Worm (Caenorhabditis elegans) whole organism, L4 larva: Measurements from ENCODE around the gene srx-4.

Experiments
- F10B5.3 ChIP-seq: sonication (generic microtip); optimal IDR thresholded peaks from 2 replicates; lab custom pipeline; 2016; ENCODE audit warnings: mild to moderate bottlenecking, missing genetic modification characterization, missing compliant biosample characterization
- T26A8.4 ChIP-seq: fragments of 200-800 bp; sonication (Bioruptor generic); IDR thresholded peaks from 2 replicates; pipeline ENCODE4 v1.3.6; 2022; ENCODE audit warnings: missing genetic modification characterization, missing compliant biosample characterization
- aly-2 ChIP-seq: sonication (generic microtip); optimal IDR thresholded peaks from 2 replicates; lab custom pipeline; 2018; ENCODE audit warnings: missing biosample characterization, missing genetic modification characterization
- ama-1 ChIP-seq: fragments of 150-350 bp; optimal IDR thresholded peaks from 2 replicates; lab custom pipeline; 2014; ENCODE audit warnings: inconsistent platforms, mixed read lengths
- ces-1 ChIP-seq: fragments of 150-350 bp; sonication (generic microtip); optimal IDR thresholded peaks from 4 replicates; lab custom pipeline; 2014; ENCODE audit warnings: missing biosample characterization, missing genetic modification reagents, missing genetic modification characterization
- egl-27 ChIP-seq: sonication (generic microtip); optimal IDR thresholded peaks from 3 replicates; lab custom pipeline; 2017; ENCODE audit warnings: missing biosample characterization, missing genetic modification reagents, missing genetic modification characterization
- gei-8 ChIP-seq: fragments of 200-800 bp; sonication (Bioruptor generic); optimal IDR thresholded peaks from 2 replicates; lab custom pipeline; 2018; ENCODE audit warnings: mild to moderate bottlenecking, missing genetic modification characterization, missing compliant biosample characterization
- mdl-1 ChIP-seq, 2 experiments: fragments of 150-350 bp in 1 of 2; sonication (generic microtip) in 1 of 2; optimal IDR thresholded peaks; 2 replicates each; lab custom pipeline; 2014 to 2017; ENCODE audit warnings: missing biosample characterization in 2 of 2, missing genetic modification characterization in 2 of 2
- nhr-28 ChIP-seq: fragments of 150-350 bp; optimal IDR thresholded peaks from 2 replicates; lab custom pipeline; 2014; ENCODE audit warnings: missing biosample characterization, missing genetic modification characterization
- snpc-4 ChIP-seq: fragments of 150-350 bp; optimal IDR thresholded peaks from 2 replicates; lab custom pipeline; 2014; ENCODE audit warnings: missing biosample characterization, missing genetic modification characterization
- unc-130 ChIP-seq: sonication (generic microtip); optimal IDR thresholded peaks from 2 replicates; lab custom pipeline; 2016; ENCODE audit warnings: missing genetic modification reagents, missing genetic modification characterization, missing compliant biosample characterization
- vab-7 ChIP-seq: fragments of 200-800 bp; sonication (Bioruptor generic); IDR thresholded peaks from 2 replicates; pipeline ENCODE4 v1.3.6; 2022; ENCODE audit warnings: missing genetic modification reagents, missing genetic modification characterization, missing compliant biosample characterization

DNA sequence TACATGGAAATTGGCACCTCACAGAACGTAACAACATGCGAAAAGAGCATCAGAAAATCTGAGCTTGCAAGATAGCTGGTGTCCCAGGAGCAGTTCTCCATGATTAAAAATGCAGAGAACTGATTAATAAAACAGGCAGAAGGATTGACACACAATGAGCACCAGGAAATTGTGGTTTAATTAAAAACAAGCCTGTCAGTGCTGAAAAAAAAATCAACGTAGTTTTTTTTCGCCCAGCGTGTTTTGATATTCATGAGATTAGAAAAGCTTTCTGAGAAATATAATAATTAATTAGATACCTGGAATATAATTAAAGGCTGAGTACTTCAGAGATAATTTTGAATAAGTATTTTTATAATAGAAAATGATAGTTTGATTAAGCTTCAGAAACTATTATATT is 34.9 kb downstream of the srx-4 start, which contains the start of gene srh-246:
- TF ChIP-seq nhr-28 (no peak), T26A8.4 (no peak), ces-1 (GFP tag; lab: Kevin White, UChicago) (no peak), snpc-4 (tag; lab: Kevin White, UChicago) (no peak), unc-130 (GFP tag; lab: Kevin White, UChicago) (no peak), mdl-1 (tag; optimal IDR thresholded peaks at IDR 0.05; lab: Kevin White, UChicago) (no peak), egl-27 (no peak), F10B5.3 (tag; lab: Kevin White, UChicago) (no peak), aly-2 (tag; lab: Kevin White, UChicago) (no peak), ama-1 (lab: Kevin White, UChicago) (no peak), vab-7 (GFP tag; lab: Robert Waterston, UW) (no peak), gei-8 (GFP tag; lab: Kevin White, UChicago) (no peak)
